Worm (Caenorhabditis elegans) whole organism, L1 larva: Measurements from ENCODE around the gene C10C6.3.

Experiments used
- C04F5.9 ChIP-seq: sonication (generic microtip); optimal IDR thresholded peaks from 2 replicates; lab custom pipeline; 2016; ENCODE audit warnings: missing genetic modification characterization, missing compliant biosample characterization
- F16B12.6 ChIP-seq: fragments of 150-350 bp; optimal IDR thresholded peaks from 2 replicates; lab custom pipeline; 2014; ENCODE audit warnings: missing biosample characterization, missing genetic modification characterization
- Y116A8C.19 ChIP-seq: sonication (generic microtip); optimal IDR thresholded peaks from 2 replicates; lab custom pipeline; 2016; ENCODE audit warnings: missing compliant biosample characterization, missing genetic modification characterization, borderline replicate concordance
- alr-1 ChIP-seq: fragments of 200-800 bp; sonication (Bioruptor generic); optimal IDR thresholded peaks from 2 replicates; lab custom pipeline; 2018; ENCODE audit warnings: borderline replicate concordance, mild to moderate bottlenecking, missing genetic modification characterization, missing compliant biosample characterization
- aly-2 ChIP-seq: fragments of 150-350 bp; optimal IDR thresholded peaks from 2 replicates; lab custom pipeline; 2014; ENCODE audit warnings: missing biosample characterization, missing genetic modification characterization
- ama-1 ChIP-seq: fragments of 150-350 bp; optimal IDR thresholded peaks from 2 replicates; lab custom pipeline; 2014
- blmp-1 ChIP-seq: fragments of 150-350 bp; optimal IDR thresholded peaks from 2 replicates; lab custom pipeline; 2014; ENCODE audit warnings: missing biosample characterization, missing genetic modification characterization
- ceh-90 ChIP-seq: sonication (generic microtip); optimal IDR thresholded peaks from 2 replicates; lab custom pipeline; 2016; ENCODE audit warnings: missing genetic modification characterization, missing compliant biosample characterization
- ces-1 ChIP-seq: fragments of 150-350 bp; optimal IDR thresholded peaks from 2 replicates; lab custom pipeline; 2014; ENCODE audit warnings: missing biosample characterization, missing genetic modification reagents, missing genetic modification characterization
- dpl-1 ChIP-seq, 3 experiments: fragments of 150-350 bp in 2 of 3; sonication (generic microtip) in 1 of 3; optimal IDR thresholded peaks; 2 replicates each; lab custom pipeline; 2014 to 2017; ENCODE audit warnings: missing biosample characterization in 3 of 3, missing genetic modification characterization in 3 of 3, missing genetic modification reagents in 3 of 3
- dsc-1 ChIP-seq: sonication (generic microtip); optimal IDR thresholded peaks from 2 replicates; lab custom pipeline; 2016; ENCODE audit warnings: mild to moderate bottlenecking, missing genetic modification characterization, missing compliant biosample characterization
- egl-13 ChIP-seq: sonication (generic microtip); optimal IDR thresholded peaks from 2 replicates; lab custom pipeline; 2016; ENCODE audit warnings: missing genotype, missing genetic modification reagents, missing genetic modification characterization, missing compliant biosample characterization
- elt-2 ChIP-seq: sonication (generic microtip); optimal IDR thresholded peaks from 2 replicates; lab custom pipeline; 2016; ENCODE audit warnings: missing genetic modification characterization, mild to moderate bottlenecking, inconsistent platforms, missing compliant biosample characterization, missing genetic modification reagents
- elt-3 ChIP-seq, 6 experiments: fragments of 150-350 bp in 1 of 6; sonication (generic microtip); optimal IDR thresholded peaks; 2 replicates each; lab custom pipeline; 2017 to 2018; ENCODE audit warnings: missing biosample characterization in 6 of 6, missing genetic modification characterization in 6 of 6, inconsistent platforms in 1 of 6
- fkh-4 ChIP-seq: sonication (generic microtip); optimal IDR thresholded peaks from 2 replicates; lab custom pipeline; 2016; ENCODE audit warnings: missing compliant biosample characterization, missing genetic modification characterization, borderline replicate concordance
- fkh-8 ChIP-seq: sonication (generic microtip); optimal IDR thresholded peaks from 2 replicates; lab custom pipeline; 2016; ENCODE audit warnings: mild to moderate bottlenecking, missing genetic modification characterization, missing compliant biosample characterization
- hlh-17 ChIP-seq: fragments of 200-800 bp; sonication (Bioruptor generic); optimal IDR thresholded peaks from 2 replicates; lab custom pipeline; 2018; ENCODE audit warnings: missing genetic modification characterization, mild to moderate bottlenecking, missing compliant biosample characterization, moderate library complexity, borderline replicate concordance
- irx-1 ChIP-seq: sonication (generic microtip); optimal IDR thresholded peaks from 2 replicates; lab custom pipeline; 2016; ENCODE audit warnings: missing genetic modification characterization, missing compliant biosample characterization
- lin-13 ChIP-seq: fragments of 150-350 bp; optimal IDR thresholded peaks from 2 replicates; lab custom pipeline; 2014; ENCODE audit warnings: missing biosample characterization, missing genetic modification reagents, missing genetic modification characterization
- lin-14 ChIP-seq: fragments of 200-800 bp; sonication (Bioruptor generic); optimal IDR thresholded peaks from 2 replicates; lab custom pipeline; 2018; ENCODE audit warnings: mild to moderate bottlenecking, missing genetic modification characterization, moderate library complexity, missing compliant biosample characterization
- lin-15B ChIP-seq: fragments of 150-350 bp; sonication (generic microtip); optimal IDR thresholded peaks from 3 replicates; lab custom pipeline; 2014; ENCODE audit warnings: missing biosample characterization, missing genetic modification characterization
- mef-2 ChIP-seq: fragments of 150-350 bp; optimal IDR thresholded peaks from 2 replicates; lab custom pipeline; 2014; ENCODE audit warnings: missing biosample characterization, missing genetic modification characterization
- mep-1 ChIP-seq: fragments of 150-350 bp; optimal IDR thresholded peaks from 2 replicates; lab custom pipeline; 2014; ENCODE audit warnings: missing biosample characterization, missing genetic modification characterization
- nhr-11 ChIP-seq: fragments of 150-350 bp; optimal IDR thresholded peaks from 2 replicates; lab custom pipeline; 2014; ENCODE audit warnings: missing biosample characterization, missing genetic modification characterization
- nhr-19 ChIP-seq: fragments of 200-800 bp; sonication (Bioruptor generic); conservative IDR thresholded peaks from 2 replicates; pipeline ENCODE4 v1.3.6; 2022; ENCODE audit warnings: missing genetic modification characterization, missing compliant biosample characterization
- nhr-20 ChIP-seq: sonication (generic microtip); optimal IDR thresholded peaks from 2 replicates; lab custom pipeline; 2016; ENCODE audit warnings: mild to moderate bottlenecking, missing genetic modification characterization, missing compliant biosample characterization
- nhr-237 ChIP-seq: fragments of 150-350 bp; optimal IDR thresholded peaks from 2 replicates; lab custom pipeline; 2014; ENCODE audit warnings: missing biosample characterization, missing genetic modification characterization
- nhr-47 ChIP-seq: sonication (generic microtip); optimal IDR thresholded peaks from 2 replicates; lab custom pipeline; 2016; ENCODE audit warnings: mild to moderate bottlenecking, missing genetic modification characterization, moderate library complexity, missing compliant biosample characterization
- nhr-71 ChIP-seq: sonication (generic microtip); optimal IDR thresholded peaks from 2 replicates; lab custom pipeline; 2016; ENCODE audit warnings: mild to moderate bottlenecking, missing genetic modification characterization, moderate library complexity, missing compliant biosample characterization
- nhr-77 ChIP-seq: fragments of 150-350 bp; optimal IDR thresholded peaks from 2 replicates; lab custom pipeline; 2014; ENCODE audit warnings: missing biosample characterization, missing genetic modification characterization
- nhr-85 ChIP-seq: sonication (generic microtip); peaks from one replicate; lab custom pipeline; 2016; ENCODE audit warnings: missing genetic modification characterization, inconsistent platforms, missing compliant biosample characterization
- nhr-90 ChIP-seq: sonication (generic microtip); optimal IDR thresholded peaks from 2 replicates; lab custom pipeline; 2016; ENCODE audit warnings: mild to moderate bottlenecking, missing genetic modification characterization, missing compliant biosample characterization; ENCODE audit not compliant: poor library complexity
- pag-3 ChIP-seq: sonication (generic microtip); optimal IDR thresholded peaks from 2 replicates; lab custom pipeline; 2017; ENCODE audit warnings: missing genetic modification characterization, mild to moderate bottlenecking, missing compliant biosample characterization, antibody characterized with exemption, borderline replicate concordance; ENCODE audit not compliant: insufficient read depth
- rnt-1 ChIP-seq: sonication (generic microtip); optimal IDR thresholded peaks from 2 replicates; lab custom pipeline; 2016; ENCODE audit warnings: mild to moderate bottlenecking, missing genetic modification characterization, moderate library complexity, missing compliant biosample characterization
- snu-23 ChIP-seq: sonication (generic microtip); optimal IDR thresholded peaks from 2 replicates; lab custom pipeline; 2016; ENCODE audit warnings: missing genetic modification characterization, missing compliant biosample characterization
- swsn-7 ChIP-seq: sonication (generic microtip); optimal IDR thresholded peaks from 2 replicates; lab custom pipeline; 2016; ENCODE audit warnings: missing genetic modification characterization, missing compliant biosample characterization
- tbx-2 ChIP-seq: sonication (generic microtip); optimal IDR thresholded peaks from 2 replicates; lab custom pipeline; 2016; ENCODE audit warnings: missing genetic modification characterization, missing compliant biosample characterization
- tlp-1 ChIP-seq: fragments of 150-350 bp; optimal IDR thresholded peaks from 2 replicates; lab custom pipeline; 2014; ENCODE audit warnings: missing biosample characterization, missing genetic modification characterization
- unc-130 ChIP-seq: fragments of 150-350 bp; optimal IDR thresholded peaks from 2 replicates; lab custom pipeline; 2017; ENCODE audit warnings: missing biosample characterization, missing genetic modification characterization, inconsistent platforms
- unc-30 ChIP-seq: sonication (generic microtip); optimal IDR thresholded peaks from 2 replicates; lab custom pipeline; 2017; ENCODE audit warnings: missing biosample characterization, missing genetic modification characterization
- unc-62 ChIP-seq: fragments of 150-350 bp; optimal IDR thresholded peaks from 2 replicates; lab custom pipeline; 2014; ENCODE audit warnings: missing biosample characterization, missing genetic modification reagents, missing genetic modification characterization
- unc-98 ChIP-seq: fragments of 200-800 bp; sonication (Bioruptor generic); IDR thresholded peaks from 2 replicates; pipeline ENCODE4 v1.3.6; 2022; ENCODE audit warnings: missing genetic modification characterization, missing compliant biosample characterization
- vab-15 ChIP-seq: sonication (generic microtip); optimal IDR thresholded peaks from 2 replicates; lab custom pipeline; 2017; ENCODE audit warnings: missing genotype, mild to moderate bottlenecking, missing genetic modification characterization, missing compliant biosample characterization
- zag-1 ChIP-seq: fragments of 150-350 bp; optimal IDR thresholded peaks from 2 replicates; lab custom pipeline; 2014; ENCODE audit warnings: missing biosample characterization, missing genetic modification characterization
- zip-4 ChIP-seq: fragments of 200-800 bp; sonication (Bioruptor generic); optimal IDR thresholded peaks from 2 replicates; lab custom pipeline; 2018; ENCODE audit warnings: mild to moderate bottlenecking, missing genetic modification characterization, moderate library complexity, missing compliant biosample characterization
- ztf-11 ChIP-seq, 2 experiments: sonication (generic microtip); optimal IDR thresholded peaks; 2 replicates each; lab custom pipeline; 2016 to 2017; ENCODE audit warnings: missing genetic modification characterization in 2 of 2, missing biosample characterization in 1 of 2, missing compliant biosample characterization in 1 of 2

The C10C6.3 gene

ce11 chrIV:11465125-11465524, at the start of gene C10C6.3:
TSS of gene C10C6.3 (minus strand) at chrIV:11465225.
- no peak for TF ChIP-seq nhr-237
- TF ChIP-seq C04F5.9 (tag; lab: Kevin White, UChicago): no peak
- no peak for TF ChIP-seq lin-15B (tag; lab: Kevin White, UChicago)
- TF ChIP-seq nhr-11: no peak

- no peak for TF ChIP-seq fkh-4 (tag; lab: Kevin White, UChicago)
- no peak for TF ChIP-seq F16B12.6
- TF ChIP-seq elt-2 (tag; lab: Kevin White, UChicago): no peak
- TF ChIP-seq swsn-7 (tag; lab: Kevin White, UChicago): no peak
- no peak for TF ChIP-seq dpl-1 (GFP tag; optimal IDR thresholded peaks at IDR 0.05; lab: Kevin White, UChicago)
- TF ChIP-seq ces-1 (GFP tag; lab: Kevin White, UChicago): no peak
- no peak for TF ChIP-seq unc-30
- TF ChIP-seq unc-98 (GFP tag; lab: Robert Waterston, UW): no peak
- no peak for TF ChIP-seq nhr-11
- TF ChIP-seq nhr-77 (tag; lab: Kevin White, UChicago): no peak
- TF ChIP-seq ztf-11 (tag; optimal IDR thresholded peaks at IDR 0.05; lab: Kevin White, UChicago): no peak
- no peak for TF ChIP-seq unc-62 (GFP tag; lab: Kevin White, UChicago)
- no peak for TF ChIP-seq zag-1 (tag; lab: Kevin White, UChicago)
- no peak for TF ChIP-seq ceh-90
- TF ChIP-seq pag-3 (tag; lab: Kevin White, UChicago): no peak
- no peak for TF ChIP-seq hlh-17 (GFP tag; lab: Kevin White, UChicago)
- no peak for TF ChIP-seq aly-2
- TF ChIP-seq lin-13 (GFP tag; lab: Kevin White, UChicago): no peak
- no peak for TF ChIP-seq irx-1 (tag; lab: Kevin White, UChicago)
These were observed 45.6 kb upstream of the C10C6.3 start, which contains the start of gene M04B2.6 for ce11 chrIV:11510664-11511063. TSS of gene M04B2.6 (minus strand) at chrIV:11510764.

- TF ChIP-seq nhr-11 (no peak), tlp-1 (tag; lab: Kevin White, UChicago) (no peak)
These were observed 39.4 kb upstream of the C10C6.3 start, which contains the start of gene twk-25 for ce11 chrIV:11504416-11504815. TSS of gene twk-25 (plus strand) at chrIV:11504716.

- TF ChIP-seq lin-14 (GFP tag; lab: Kevin White, UChicago): peak; percentile 17
- TF ChIP-seq aly-2: no peak
- TF ChIP-seq blmp-1 (tag; lab: Kevin White, UChicago): peak; percentile 34
- peak; percentile 40 for TF ChIP-seq nhr-20
- TF ChIP-seq nhr-71 (tag; lab: Kevin White, UChicago): peak; percentile 25
- TF ChIP-seq fkh-4 (tag; lab: Kevin White, UChicago): no peak
- TF ChIP-seq unc-130 (tag; lab: Kevin White, UChicago): peak; percentile 24
- TF ChIP-seq dpl-1 (GFP tag; optimal IDR thresholded peaks at IDR 0.05; lab: Kevin White, UChicago): no peak
- TF ChIP-seq Y116A8C.19 (tag; lab: Kevin White, UChicago): no peak
- no peak for TF ChIP-seq rnt-1 (tag; lab: Kevin White, UChicago)
- peak; percentile 8 for TF ChIP-seq nhr-90
- TF ChIP-seq elt-2 (tag; lab: Kevin White, UChicago): no peak
- TF ChIP-seq dsc-1: no peak
- no peak for TF ChIP-seq zip-4
- TF ChIP-seq tbx-2 (tag; lab: Kevin White, UChicago): peak; percentile 5
- TF ChIP-seq ama-1 (lab: Kevin White, UChicago): no peak
- TF ChIP-seq vab-15: no peak
- no peak for TF ChIP-seq alr-1 (tag; lab: Kevin White, UChicago)
- TF ChIP-seq snu-23 (GFP tag; lab: Kevin White, UChicago): peak; percentile 21
- peak; percentile 75 for TF ChIP-seq nhr-85 (tag; lab: Kevin White, UChicago)
- no peak for TF ChIP-seq nhr-47 (tag; lab: Kevin White, UChicago)
- TF ChIP-seq mef-2 (tag; lab: Kevin White, UChicago): no peak
- 0 out of 2 replicates have a peak, but pooled peaks have one; percentile 3 for TF ChIP-seq nhr-19 (GFP tag; lab: Robert Waterston, UW)
- no peak for TF ChIP-seq egl-13 (tag; lab: Kevin White, UChicago)
- TF ChIP-seq swsn-7 (tag; lab: Kevin White, UChicago): no peak
- TF ChIP-seq fkh-8: no peak
- no peak for TF ChIP-seq mep-1 (tag; lab: Kevin White, UChicago)
- peak in 2 of 6 experiments; percentile 10 to 16 for TF ChIP-seq elt-3 (tag; optimal IDR thresholded peaks at IDR 0.05; lab: Kevin White, UChicago)
- TF ChIP-seq lin-15B (tag; lab: Kevin White, UChicago): no peak
These were observed 38.6 kb upstream of the C10C6.3 start for ce11 chrIV:11503654-11504053.
